Worm (Caenorhabditis elegans): Measurements from ENCODE around the gene fipr-12.

DNA sequence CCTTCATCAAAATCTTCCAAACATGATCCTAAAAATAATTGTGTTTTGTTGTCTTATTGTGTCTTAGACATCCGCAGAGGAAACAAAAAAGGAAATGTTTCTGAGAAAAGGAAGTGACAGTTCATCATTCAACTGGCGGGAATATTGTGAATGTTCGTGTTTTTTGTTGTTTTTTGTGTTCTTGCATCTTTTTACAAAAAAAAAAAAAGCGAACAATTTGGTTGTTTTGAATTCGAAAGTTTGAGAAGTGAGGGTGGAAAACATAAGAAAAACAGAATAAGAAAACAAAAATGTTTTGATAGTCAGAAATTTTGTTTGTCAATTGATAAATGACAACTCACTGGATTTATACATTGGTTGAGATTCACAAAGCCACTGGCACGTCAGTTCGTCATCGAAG lies 33.5 kb upstream of the fipr-12 start:
- TF ChIP-seq dao-5 (tag; optimal IDR thresholded peaks at IDR 0.05) (no peak), him-1 (tag; optimal IDR thresholded peaks at IDR 0.05) (no peak), W03F9.2 (tag; optimal IDR thresholded peaks at IDR 0.05) (no peak)

Data from whole organism, L4/young adult.